Worm (Caenorhabditis elegans): ENCODE measurements around the gene nspf-1.

ce11 chrII:2641777-2642176 is 45.6 kb upstream of the nspf-1 start, which contains the start of gene F22E5.7:
- no peak for TF ChIP-seq T23F11.4 (GFP tag; optimal IDR thresholded peaks at IDR 0.05)
- no peak for TF ChIP-seq nfya-1 (tag; optimal IDR thresholded peaks at IDR 0.05)
- no peak for TF ChIP-seq nhr-11 (tag; optimal IDR thresholded peaks at IDR 0.05)
- no peak for TF ChIP-seq hlh-30 (tag; optimal IDR thresholded peaks at IDR 0.05; ENCODE audit: insufficient read depth)
- TF ChIP-seq hlh-15 (tag; optimal IDR thresholded peaks at IDR 0.05): no peak
- no peak for TF ChIP-seq ama-1 (optimal IDR thresholded peaks at IDR 0.05)
